Worm (Caenorhabditis elegans): ENCODE measurements around the gene rga-8.

Gene rga-8

DNA sequence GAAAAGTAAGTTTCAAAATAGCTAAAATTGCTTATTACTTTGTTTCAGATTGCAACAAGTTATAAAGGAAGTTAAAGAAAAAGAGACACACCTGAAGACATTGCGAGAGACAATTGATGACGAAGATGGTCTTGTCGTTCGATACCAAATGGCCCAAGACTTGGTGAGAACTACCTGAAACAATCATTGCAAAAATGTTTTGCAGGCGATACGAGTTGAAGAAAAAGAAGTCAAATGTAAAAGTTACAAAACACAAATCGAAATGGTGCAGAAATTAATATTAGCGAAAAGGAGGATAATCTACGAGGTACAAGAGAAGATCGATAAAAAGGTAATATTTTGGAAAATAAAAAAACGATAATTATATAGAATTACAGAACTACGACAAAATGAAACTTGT is at the start of gene rga-8:
Gene rga-8 (minus strand): TSS at position 101 of the 400 bp plus-strand sequence.
- TF ChIP-seq unc-62 (GFP tag; optimal IDR thresholded peaks at IDR 0.05): no peak

DNA sequence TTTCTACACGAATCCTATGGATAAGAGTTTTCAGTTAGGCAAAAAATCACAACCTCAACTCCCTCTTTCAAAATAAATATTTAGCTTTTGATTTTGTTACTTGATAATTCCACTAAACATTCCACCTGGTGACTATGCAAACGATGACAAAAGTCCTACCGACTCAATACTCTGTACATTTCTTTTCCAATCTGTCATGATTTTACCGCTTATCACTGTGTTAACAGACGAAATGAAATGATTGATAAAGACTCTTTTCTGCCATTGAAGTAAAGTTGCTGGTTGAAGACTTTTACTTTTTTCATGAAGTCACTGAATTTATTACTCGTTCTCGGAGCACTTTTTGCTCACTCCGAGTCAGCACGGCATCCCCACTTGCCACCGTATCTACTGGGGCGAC is 49.7 kb upstream of the rga-8 start, which contains the start of gene C26B9.5:
Gene C26B9.5 (plus strand): TSS at position 244 of the 400 bp plus-strand sequence.
- TF ChIP-seq unc-62 (GFP tag; optimal IDR thresholded peaks at IDR 0.05): no peak

DNA sequence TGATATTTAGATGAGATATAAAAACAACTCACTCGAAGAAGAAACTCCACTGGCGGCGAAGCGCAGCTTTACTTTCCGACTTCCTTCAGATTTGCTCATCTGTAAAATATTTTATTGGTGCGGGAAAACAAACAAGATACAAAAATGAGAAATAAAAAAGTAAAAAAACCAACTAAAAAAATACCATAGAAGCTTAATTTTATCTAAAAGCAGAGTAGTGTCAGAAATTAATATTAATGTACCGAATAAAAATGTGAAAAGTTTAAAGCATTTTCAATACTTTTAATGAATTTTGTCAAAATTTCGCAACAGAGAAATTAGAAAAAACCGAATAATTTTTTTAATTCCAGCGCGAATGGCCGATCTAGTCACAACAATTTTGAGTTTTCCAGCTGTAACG is 43.7 kb upstream of the rga-8 start, which contains the start of gene sto-2:
Gene sto-2 (minus strand): TSS at position 101 of the 400 bp plus-strand sequence.
- TF ChIP-seq unc-62 (GFP tag; optimal IDR thresholded peaks at IDR 0.05): no peak

- TF ChIP-seq unc-62 (GFP tag; optimal IDR thresholded peaks at IDR 0.05): no peak
Measured at ce11 chrX:5321563-5321962, 42.0 kb upstream of the rga-8 start.

DNA sequence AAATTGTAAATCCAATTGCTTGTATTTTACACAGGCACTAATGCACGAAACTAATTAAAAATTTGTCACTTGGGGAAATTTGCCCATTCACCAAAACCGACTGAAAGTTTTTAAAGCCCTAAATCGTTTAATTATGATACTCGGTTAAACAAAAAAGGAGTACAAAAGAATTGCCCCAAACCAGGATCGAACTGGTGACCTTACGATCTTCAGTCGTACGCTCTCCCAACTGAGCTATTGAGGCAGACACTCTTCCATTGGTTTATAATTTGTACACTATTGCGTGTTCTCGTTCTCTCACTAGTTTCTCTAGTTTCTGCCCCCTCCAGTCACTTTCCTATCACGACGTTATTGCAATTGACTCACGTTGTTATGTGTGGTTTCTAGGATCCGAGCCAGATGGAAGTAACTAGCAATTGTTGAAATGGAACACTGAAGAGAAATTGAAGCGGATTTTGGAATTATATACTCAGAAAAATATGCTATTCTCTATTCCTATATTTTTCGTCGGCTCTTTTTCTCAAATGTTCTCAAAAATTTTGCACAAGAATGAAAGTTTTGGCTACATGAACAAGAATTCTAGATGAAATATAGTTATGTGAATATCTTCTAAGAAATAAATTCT is 39.8 kb upstream of the rga-8 start:
- no peak for TF ChIP-seq unc-62 (GFP tag; optimal IDR thresholded peaks at IDR 0.05)

ce11 chrX:5311174-5311573 is 31.6 kb upstream of the rga-8 start:
- TF ChIP-seq unc-62 (GFP tag; optimal IDR thresholded peaks at IDR 0.05): no peak

ce11 chrX:5309622-5310021 is 30.0 kb upstream of the rga-8 start:
- TF ChIP-seq unc-62 (GFP tag; optimal IDR thresholded peaks at IDR 0.05): no peak

ce11 chrX:5303500-5303899 is 23.9 kb upstream of the rga-8 start, which contains the start of gene ags-3:
Gene ags-3, minus strand, starts transcription at chrX:5303600.
- no peak for TF ChIP-seq unc-62 (GFP tag; optimal IDR thresholded peaks at IDR 0.05)

DNA sequence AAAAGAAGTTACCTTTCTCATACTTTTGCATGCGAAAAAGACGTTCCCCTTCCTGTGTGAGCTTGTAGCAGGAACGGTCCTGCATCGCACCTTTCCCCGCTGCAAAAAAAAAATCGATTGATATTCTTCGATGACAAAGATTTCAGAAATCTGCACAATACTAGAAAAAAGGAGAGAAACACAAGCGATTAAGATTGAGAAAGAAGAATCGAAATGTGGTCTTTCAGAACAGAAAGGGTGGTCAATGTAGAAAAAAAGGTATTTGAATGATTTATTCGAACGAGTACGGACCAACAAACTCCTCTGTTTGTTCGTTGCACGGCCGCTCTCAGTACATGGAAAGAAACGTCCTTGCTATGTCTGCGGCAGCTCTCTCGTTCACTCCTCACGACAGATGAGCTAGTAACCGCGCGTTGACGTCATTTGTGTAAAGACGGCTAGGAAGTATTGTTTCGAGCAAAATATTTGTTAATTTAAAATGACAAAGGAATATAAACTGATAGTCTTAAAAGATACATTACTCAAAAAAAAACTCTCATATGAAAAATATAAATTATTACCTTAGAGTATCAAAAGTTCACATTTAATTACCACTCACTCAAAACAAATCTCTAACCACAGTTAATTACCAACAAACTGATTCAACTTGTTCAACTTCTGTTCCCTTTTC is 18.5 kb upstream of the rga-8 start, which contains the start of gene ift-81:
Gene ift-81 (plus strand): TSS at position 620 of the 670 bp plus-strand sequence.
- TF ChIP-seq unc-62 (GFP tag; optimal IDR thresholded peaks at IDR 0.05): no peak

DNA sequence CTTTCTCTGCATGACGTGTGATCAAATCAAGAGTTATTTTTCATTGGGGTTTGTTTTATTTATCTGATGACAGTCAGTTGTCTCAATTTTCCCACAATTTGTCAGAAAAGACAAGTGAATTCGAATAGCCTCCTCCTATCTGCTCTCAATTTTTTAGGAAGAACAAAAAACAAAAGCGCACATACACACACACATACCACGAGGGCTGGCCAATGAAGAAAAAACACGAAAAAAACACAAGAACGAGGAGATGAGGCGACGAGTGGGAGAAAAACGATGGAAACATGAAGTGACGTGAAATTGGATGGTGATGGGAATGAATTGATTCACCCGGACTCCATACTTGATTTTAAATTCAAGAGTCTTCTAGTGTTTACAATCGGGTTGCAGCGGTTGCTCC is 14.3 kb upstream of the rga-8 start:
- TF ChIP-seq unc-62 (GFP tag; optimal IDR thresholded peaks at IDR 0.05): no peak

DNA sequence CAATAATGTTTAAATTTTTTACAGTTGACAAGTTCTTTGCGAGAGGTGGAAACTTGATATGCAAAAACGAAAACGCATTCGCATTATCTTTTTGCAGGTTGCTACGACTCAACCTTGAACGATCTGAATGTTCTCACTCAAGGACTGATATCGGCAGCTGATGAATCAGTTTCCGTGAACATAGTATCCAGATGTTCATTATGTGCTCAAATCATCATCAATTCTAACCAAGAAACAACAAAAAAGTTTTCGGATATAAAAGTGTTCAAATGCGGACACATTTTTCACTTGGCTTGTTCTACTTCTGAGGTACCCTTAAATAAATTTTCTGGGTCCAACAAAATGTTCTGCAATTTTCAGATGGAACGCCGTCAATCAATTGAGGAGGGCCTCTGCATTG is 9.5 kb upstream of the rga-8 start:
- no peak for TF ChIP-seq unc-62 (GFP tag; optimal IDR thresholded peaks at IDR 0.05)

DNA sequence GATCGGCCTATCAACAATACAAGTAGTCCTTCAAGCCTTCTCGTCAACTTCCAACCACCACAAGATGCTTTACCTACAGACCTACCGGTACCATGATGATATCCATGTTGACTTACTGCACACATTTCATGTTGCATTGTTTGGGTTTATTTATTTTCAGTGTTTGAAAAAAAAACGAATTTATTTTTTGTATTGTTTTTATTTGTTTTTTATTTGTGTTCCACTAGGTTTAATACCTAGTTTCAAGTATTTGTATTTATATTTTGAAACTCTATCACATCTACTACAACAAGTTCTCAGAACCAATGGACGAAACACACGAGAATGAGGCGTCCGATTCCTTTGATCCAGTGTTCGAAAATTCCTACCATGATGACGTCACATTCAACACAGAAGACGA is 4.0 kb upstream of the rga-8 start, which contains the start of gene vps-41:
Gene vps-41 (plus strand): TSS at position 301 of the 400 bp plus-strand sequence.
- no peak for TF ChIP-seq unc-62 (GFP tag; optimal IDR thresholded peaks at IDR 0.05)

- TF ChIP-seq unc-62 (GFP tag; optimal IDR thresholded peaks at IDR 0.05): no peak
Measured at ce11 chrX:5279170-5279635, 371 bp downstream of the rga-8 start, which contains the start of gene Y34B4A.2. Gene Y34B4A.2, plus strand, starts transcription at chrX:5279497.

DNA sequence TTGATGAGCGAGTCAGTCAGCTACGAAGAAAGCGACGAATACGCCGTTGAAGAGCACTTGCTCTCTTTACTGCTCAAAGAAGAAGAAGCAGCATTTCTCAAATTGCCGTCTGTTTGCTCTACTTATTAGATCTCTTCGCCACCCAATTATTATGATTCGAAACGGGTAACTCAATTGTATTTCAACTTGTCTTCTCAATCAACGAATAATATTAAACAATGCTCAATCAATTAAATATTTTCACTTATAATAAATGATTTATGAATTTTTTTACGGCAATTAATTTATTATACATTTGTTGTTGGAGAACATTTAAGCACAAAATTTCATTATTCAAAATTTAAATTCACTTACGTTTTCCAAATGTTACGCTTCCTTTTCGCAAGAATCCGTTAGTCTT is 1.3 kb downstream of the rga-8 start:
- no peak for TF ChIP-seq unc-62 (GFP tag; optimal IDR thresholded peaks at IDR 0.05)

- TF ChIP-seq unc-62 (GFP tag; optimal IDR thresholded peaks at IDR 0.05): no peak
Measured at ce11 chrX:5276772-5277171, 2.8 kb downstream of the rga-8 start.

DNA sequence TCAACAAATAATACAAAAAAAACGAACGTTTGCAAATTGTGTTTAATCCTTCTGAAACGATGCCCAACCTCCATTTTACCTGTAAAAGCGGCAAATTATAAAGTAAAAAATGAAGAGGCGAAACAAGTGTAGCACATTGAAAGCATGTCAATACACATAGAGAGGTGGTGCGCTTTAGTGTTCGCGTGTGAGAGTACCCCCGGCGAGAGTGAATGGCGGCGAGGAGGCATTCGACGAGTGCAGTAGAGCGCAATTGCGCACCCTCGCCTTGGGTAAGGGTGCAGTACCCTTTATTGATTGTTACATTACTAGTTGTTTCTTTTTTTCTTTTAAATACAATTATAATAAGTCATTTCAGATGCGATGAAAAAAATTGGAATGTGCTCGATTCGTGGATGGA is 4.4 kb downstream of the rga-8 start, which contains the start of gene hst-6:
Gene hst-6 (plus strand): TSS at position 353 of the 400 bp plus-strand sequence.
- no peak for TF ChIP-seq unc-62 (GFP tag; optimal IDR thresholded peaks at IDR 0.05)

- TF ChIP-seq unc-62 (GFP tag; optimal IDR thresholded peaks at IDR 0.05): no peak
Measured at ce11 chrX:5269359-5269758, 10.2 kb downstream of the rga-8 start.

Data from whole organism, dauer.